Worm (Caenorhabditis elegans) whole organism, mixed stage, embryonic: ENCODE measurements around the gene F02E11.2.

Experiments
- hlh-1 ChIP-seq: fragments of 150-350 bp; optimal IDR thresholded peaks from 2 replicates; lab custom pipeline; 2014; ENCODE audit warnings: missing biosample characterization, missing genetic modification reagents, missing genetic modification characterization
- lsy-2 ChIP-seq: fragments of 150-350 bp; optimal IDR thresholded peaks from 2 replicates; lab custom pipeline; 2014; ENCODE audit warnings: missing biosample characterization, missing genetic modification characterization
- nhr-12 ChIP-seq: fragments of 150-350 bp; optimal IDR thresholded peaks from 2 replicates; lab custom pipeline; 2014; ENCODE audit warnings: missing biosample characterization, missing genetic modification characterization
- nhr-28 ChIP-seq: fragments of 150-350 bp; optimal IDR thresholded peaks from 2 replicates; lab custom pipeline; 2014; ENCODE audit warnings: missing biosample characterization, missing genetic modification characterization
- pha-4 ChIP-seq: fragments of 150-350 bp; optimal IDR thresholded peaks from 2 replicates; lab custom pipeline; 2018; ENCODE audit warnings: missing biosample characterization, missing genetic modification reagents, missing genetic modification characterization
- sptf-1 ChIP-seq: sonication (generic microtip); optimal IDR thresholded peaks from 2 replicates; lab custom pipeline; 2017; ENCODE audit warnings: mild to moderate bottlenecking, missing genetic modification characterization, moderate library complexity, missing compliant biosample characterization
- unc-120 ChIP-seq: sonication (generic microtip); optimal IDR thresholded peaks from 2 replicates; lab custom pipeline; 2017; ENCODE audit warnings: missing genetic modification characterization, missing compliant biosample characterization; ENCODE audit not compliant: poor library complexity, severe bottlenecking
- unc-39 ChIP-seq: fragments of 150-350 bp; optimal IDR thresholded peaks from 2 replicates; lab custom pipeline; 2014; ENCODE audit warnings: missing biosample characterization, missing genetic modification characterization
- ztf-11 ChIP-seq: fragments of 150-350 bp; optimal IDR thresholded peaks from 2 replicates; lab custom pipeline; 2014; ENCODE audit warnings: missing biosample characterization, missing genetic modification characterization

DNA sequence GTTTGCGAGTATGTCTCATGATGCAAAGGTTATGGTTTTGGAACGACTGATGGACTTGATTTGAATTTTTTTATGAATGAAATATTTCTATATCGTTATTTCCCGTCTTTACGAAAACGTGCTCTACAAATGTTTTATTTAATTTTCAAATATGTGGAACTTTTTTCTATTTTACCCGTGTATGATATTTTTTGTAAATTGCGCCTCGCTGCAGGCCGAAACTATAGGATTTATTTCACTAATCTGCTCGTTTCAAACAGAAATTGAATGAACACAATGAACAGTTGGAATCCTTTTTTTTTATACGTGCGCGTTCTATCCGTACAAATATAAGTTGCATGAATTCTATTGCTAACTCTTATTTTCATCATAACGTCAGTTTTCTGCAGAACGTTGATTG, 35.3 kb downstream of the F02E11.2 start, which contains the start of gene btb-18:
- TF ChIP-seq pha-4 (tag; lab: Kevin White, UChicago) (no peak), nhr-28 (tag; lab: Kevin White, UChicago) (no peak), ztf-11 (no peak), sptf-1 (no peak), nhr-12 (tag; lab: Kevin White, UChicago) (no peak), unc-39 (tag; lab: Kevin White, UChicago) (no peak), lsy-2 (no peak), unc-120 (tag; lab: Kevin White, UChicago) (no peak), hlh-1 (no peak)
